Fruit fly (Drosophila melanogaster) whole organism: ENCODE data around the gene CG15539.

Experiments used
- EcR ChIP-seq, 2 experiments: fragments of >200 bp; optimal IDR thresholded peaks; 2 replicates each; lab custom pipeline; 2017; ENCODE audit warnings: missing biosample characterization in 2 of 2, missing genetic modification characterization in 2 of 2, missing genetic modification reagents in 2 of 2
- pan ChIP-seq: fragments of >200 bp; optimal IDR thresholded peaks from 2 replicates; lab custom pipeline; 2017

DNA sequence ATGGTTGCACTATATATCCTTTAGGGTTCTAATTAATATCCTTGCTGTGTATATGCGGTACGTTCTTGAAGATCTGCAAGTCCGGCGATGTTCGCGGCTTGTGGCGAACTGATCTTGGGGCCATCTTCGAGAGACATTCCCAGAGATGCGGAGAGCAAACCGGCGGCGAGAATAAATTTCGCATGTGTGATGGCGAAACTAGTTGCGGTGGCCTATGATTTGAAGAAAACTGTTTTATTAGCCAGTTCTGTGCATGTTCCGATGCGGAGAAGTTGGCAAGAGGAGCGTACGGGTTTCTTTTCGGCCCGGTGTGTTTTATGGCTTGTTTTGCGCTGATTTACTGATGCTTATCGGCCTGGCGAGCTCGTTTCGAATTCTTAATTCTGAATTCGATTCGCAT lies 5.6 kb upstream of the CG15539 start, which contains the start of gene PH4alphaNE1:
- TF ChIP-seq pan (lab: Kevin White, UChicago): no peak
- TF ChIP-seq EcR (GFP tag; optimal IDR thresholded peaks at IDR 0.05; lab: Kevin White, UChicago): no peak
